Worm (Caenorhabditis elegans) whole organism, L3 larva: ENCODE results near the gene K09D9.1.

Experiments
- ZK546.5 ChIP-seq: sonication (generic microtip); optimal IDR thresholded peaks from 2 replicates; lab custom pipeline; 2017; ENCODE audit warnings: missing biosample characterization, missing genetic modification characterization
- aly-2 ChIP-seq: fragments of 150-350 bp; optimal IDR thresholded peaks from 2 replicates; lab custom pipeline; 2014; ENCODE audit warnings: missing biosample characterization, missing genetic modification characterization
- ceh-82 ChIP-seq: fragments of 150-350 bp; optimal IDR thresholded peaks from 2 replicates; lab custom pipeline; 2014; ENCODE audit warnings: missing biosample characterization, missing genetic modification characterization
- ceh-9 ChIP-seq: sonication (generic microtip); optimal IDR thresholded peaks from 2 replicates; lab custom pipeline; 2018; ENCODE audit warnings: missing biosample characterization, missing genetic modification characterization
- nhr-11 ChIP-seq: fragments of 150-350 bp; optimal IDR thresholded peaks from 2 replicates; lab custom pipeline; 2014; ENCODE audit warnings: missing biosample characterization, missing genetic modification characterization
- nhr-12 ChIP-seq: fragments of 150-350 bp; optimal IDR thresholded peaks from 2 replicates; lab custom pipeline; 2014; ENCODE audit warnings: missing biosample characterization, missing genetic modification characterization
- nhr-237 ChIP-seq: fragments of 150-350 bp; optimal IDR thresholded peaks from 2 replicates; lab custom pipeline; 2014; ENCODE audit warnings: missing biosample characterization, missing genetic modification characterization
- nhr-28 ChIP-seq: fragments of 150-350 bp; optimal IDR thresholded peaks from 2 replicates; lab custom pipeline; 2014; ENCODE audit warnings: missing biosample characterization, missing genetic modification characterization
- nhr-77 ChIP-seq: fragments of 150-350 bp; optimal IDR thresholded peaks from 2 replicates; lab custom pipeline; 2014; ENCODE audit warnings: missing biosample characterization, missing genetic modification characterization
- skn-1 ChIP-seq: fragments of 150-350 bp; optimal IDR thresholded peaks from 2 replicates; lab custom pipeline; 2014; ENCODE audit warnings: missing biosample characterization, missing genetic modification characterization
- unc-62 ChIP-seq: fragments of 150-350 bp; sonication (generic microtip); optimal IDR thresholded peaks from 4 replicates; lab custom pipeline; 2014; ENCODE audit warnings: missing biosample characterization, missing genetic modification reagents, missing genetic modification characterization
- ztf-4 ChIP-seq: fragments of 150-350 bp; optimal IDR thresholded peaks from 2 replicates; lab custom pipeline; 2014; ENCODE audit warnings: missing biosample characterization, missing genetic modification characterization

- no peak for TF ChIP-seq nhr-28 (tag; lab: Kevin White, UChicago)
- TF ChIP-seq skn-1: no peak
- no peak for TF ChIP-seq ceh-82
- no peak for TF ChIP-seq unc-62 (GFP tag; lab: Kevin White, UChicago)
- no peak for TF ChIP-seq ztf-4
- no peak for TF ChIP-seq aly-2 (tag; lab: Kevin White, UChicago)
- TF ChIP-seq nhr-11 (tag; lab: Kevin White, UChicago): no peak
- no peak for TF ChIP-seq ZK546.5
- no peak for TF ChIP-seq ceh-9 (tag; lab: Kevin White, UChicago)
- no peak for TF ChIP-seq nhr-237 (tag; lab: Kevin White, UChicago)
- TF ChIP-seq nhr-12 (tag; lab: Kevin White, UChicago): no peak
- TF ChIP-seq nhr-77 (tag; lab: Kevin White, UChicago): no peak
Measured at ce11 chrV:4016780-4017179, 8.1 kb upstream of the K09D9.1 start, which contains the start of gene srw-89.
